Fruit fly (Drosophila melanogaster): ENCODE data around the gene CG32091.
A peak's percentile ranks its signal among the peaks of the same experiment; 100 is the strongest.

The CG32091 gene

dm6 chr3L:11627819-11628483 is 3.2 kb upstream of the CG32091 start, which contains the start of gene Apt1:
Gene Apt1 (plus strand): TSS chr3L:11628037.
- TF ChIP-seq CG15514 (GFP tag; optimal IDR thresholded peaks at IDR 0.05) (peak; percentile 65), sens (GFP tag) (peak; percentile 50), ato (GFP tag; IDR thresholded peaks at IDR 0.05; ENCODE audit: partially characterized antibody) (peak; percentile 95), CG2116 (GFP tag; optimal IDR thresholded peaks at IDR 0.05) (peak; percentile 65), caup (GFP tag; optimal IDR thresholded peaks at IDR 0.05; ENCODE audit: severe bottlenecking) (no peak), CG30020 (tag; optimal IDR thresholded peaks at IDR 0.05) (peak; percentile 5), sc (optimal IDR thresholded peaks at IDR 0.05) (no peak), sc (GFP tag; optimal IDR thresholded peaks at IDR 0.05) (no peak), amos (GFP tag; IDR thresholded peaks at IDR 0.05; ENCODE audit: partially characterized antibody) (peak; percentile 98), CG13287 (GFP tag; IDR thresholded peaks at IDR 0.05; ENCODE audit: partially characterized antibody) (peak; percentile 97), Sry-δ (GFP tag; optimal IDR thresholded peaks at IDR 0.05) (peak; percentile 94), sug (tag; optimal IDR thresholded peaks at IDR 0.05) (peak; percentile 18), Med (GFP tag) (peak; percentile 88), onecut (GFP tag; IDR thresholded peaks at IDR 0.05) (peak; percentile 83), nom (GFP tag; optimal IDR thresholded peaks at IDR 0.05) (peak; percentile 68), CG8359 (GFP tag; optimal IDR thresholded peaks at IDR 0.05; ENCODE audit: borderline replicate concordance) (no peak), mld (GFP tag; IDR thresholded peaks at IDR 0.05; ENCODE audit: partially characterized antibody) (peak; percentile 90), CG6791 (GFP tag; IDR thresholded peaks at IDR 0.05; ENCODE audit: partially characterized antibody) (peak; percentile 98), bbx (GFP tag; IDR thresholded peaks at IDR 0.05; ENCODE audit: partially characterized antibody) (peak; percentile 97), knrl (GFP tag; IDR thresholded peaks at IDR 0.05; ENCODE audit: partially characterized antibody) (peak; percentile 96), Dll (GFP tag; IDR thresholded peaks at IDR 0.05; ENCODE audit: partially characterized antibody) (peak; percentile 94), Lhr (GFP tag; optimal IDR thresholded peaks at IDR 0.05) (peak; percentile 14), tna (GFP tag; IDR thresholded peaks at IDR 0.05; ENCODE audit: partially characterized antibody) (peak; percentile 95), CG1603 (tag; optimal IDR thresholded peaks at IDR 0.05) (peak; percentile 43), lilli (GFP tag; optimal IDR thresholded peaks at IDR 0.05) (peak; percentile 35), Usf (GFP tag; optimal IDR thresholded peaks at IDR 0.05) (no peak), CG34224 (GFP tag; IDR thresholded peaks at IDR 0.05; ENCODE audit: partially characterized antibody) (peak; percentile 97), row (GFP tag; IDR thresholded peaks at IDR 0.05) (peak; percentile 60), stwl (tag; optimal IDR thresholded peaks at IDR 0.05) (peak; percentile 88), CG42726 (GFP tag; IDR thresholded peaks at IDR 0.05; ENCODE audit: partially characterized antibody) (peak; percentile 97; the same call in 1 of the 2 replicates), Fer1 (GFP tag; optimal IDR thresholded peaks at IDR 0.05) (peak; percentile 1), Hmr (GFP tag; optimal IDR thresholded peaks at IDR 0.05) (no peak), CG8388 (GFP tag; optimal IDR thresholded peaks at IDR 0.05) (no peak), YL-1 (GFP tag; optimal IDR thresholded peaks at IDR 0.05) (peak; percentile 27), CG7271 (tag; optimal IDR thresholded peaks at IDR 0.05) (peak; percentile 1), unc-4 (GFP tag; IDR thresholded peaks at IDR 0.05; ENCODE audit: partially characterized antibody) (peak; percentile 94), so (GFP tag; IDR thresholded peaks at IDR 0.05) (no peak), CG1647 (GFP tag; optimal IDR thresholded peaks at IDR 0.05) (no peak), sd (tag; optimal IDR thresholded peaks at IDR 0.05) (no peak), gt (GFP tag; IDR thresholded peaks at IDR 0.05) (no peak), MESR4 (GFP tag; optimal IDR thresholded peaks at IDR 0.05) (peak; percentile 76), Myb (GFP tag; optimal IDR thresholded peaks at IDR 0.05) (peak; percentile 90), CG4617 (GFP tag; optimal IDR thresholded peaks at IDR 0.05; ENCODE audit: borderline replicate concordance) (peak; percentile 41), dysf (GFP tag; IDR thresholded peaks at IDR 0.05) (no peak), Scr (GFP tag; IDR thresholded peaks at IDR 0.05; ENCODE audit: partially characterized antibody) (peak; percentile 95), insv (GFP tag; optimal IDR thresholded peaks at IDR 0.05) (no peak), Opbp (GFP tag; IDR thresholded peaks at IDR 0.05; ENCODE audit: partially characterized antibody) (peak; percentile 97)
